Fruit fly (Drosophila melanogaster): Measurements from ENCODE around the gene CG12795.

CG12795 gene

DNA sequence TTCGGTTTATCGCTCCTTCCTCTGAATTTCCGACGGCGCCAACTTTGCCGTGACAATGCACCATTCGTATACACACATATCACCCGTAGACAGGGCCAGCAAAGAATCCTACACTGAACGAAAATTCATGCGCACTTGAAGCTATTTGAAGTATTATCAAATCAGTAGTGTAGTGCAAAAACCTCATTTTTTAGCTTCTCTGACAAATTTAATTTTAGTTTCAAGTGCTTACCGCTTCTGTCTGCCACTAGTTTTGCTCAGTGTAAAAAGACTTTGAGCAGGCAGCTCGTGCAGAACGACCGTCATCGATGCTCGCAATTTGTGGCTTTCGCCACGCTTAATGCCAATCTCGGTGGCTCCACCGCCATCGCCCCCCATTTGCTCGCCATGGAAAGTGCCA, 7.5 kb upstream of the CG12795 start (continued):
- no peak for TF ChIP-seq CG31365 (tag; optimal IDR thresholded peaks at IDR 0.05)
- TF ChIP-seq toy (GFP tag; IDR thresholded peaks at IDR 0.05): 0 out of 2 replicates have a peak, but pooled peaks have one; percentile 48
- no peak for TF ChIP-seq odd (GFP tag; optimal IDR thresholded peaks at IDR 0.05)
- TF ChIP-seq zen (tag; optimal IDR thresholded peaks at IDR 0.05): peak; percentile 56
- TF ChIP-seq al (GFP tag; IDR thresholded peaks at IDR 0.05): 0 out of 2 replicates have a peak, but pooled peaks have one; percentile 21
- 0 out of 2 replicates have a peak, but pooled peaks have one; percentile 19 for TF ChIP-seq ap (GFP tag; IDR thresholded peaks at IDR 0.05)
- TF ChIP-seq chif (GFP tag; optimal IDR thresholded peaks at IDR 0.05): peak; percentile 39 to 59
- TF ChIP-seq CG17802 (tag; optimal IDR thresholded peaks at IDR 0.05): no peak
- peak; percentile 12; the same call in 1 of the 2 replicates for TF ChIP-seq gt (GFP tag; IDR thresholded peaks at IDR 0.05)
- TF ChIP-seq crc (GFP tag; optimal IDR thresholded peaks at IDR 0.05): no peak
- peak; percentile 23 for TF ChIP-seq CG18262 (tag; optimal IDR thresholded peaks at IDR 0.05)
- TF ChIP-seq CG1024 (GFP tag; IDR thresholded peaks at IDR 0.05): 0 out of 2 replicates have a peak, but pooled peaks have one; percentile 36
- TF ChIP-seq CG10543 (GFP tag; optimal IDR thresholded peaks at IDR 0.05): no peak
- TF ChIP-seq CG3847 (GFP tag; IDR thresholded peaks at IDR 0.05): peak; percentile 45; the same call in 1 of the 2 replicates
- TF ChIP-seq CG8089 (GFP tag; optimal IDR thresholded peaks at IDR 0.05): peak; percentile 18
- TF ChIP-seq MBD-R2 (GFP tag; IDR thresholded peaks at IDR 0.05): no peak
- no peak for TF ChIP-seq CG7271 (tag; optimal IDR thresholded peaks at IDR 0.05)
- 0 out of 3 replicates have a peak, but pooled peaks have one; percentile 47 for TF ChIP-seq CG2889 (GFP tag; IDR thresholded peaks at IDR 0.05)
- no peak for TF ChIP-seq HmgD (GFP tag; optimal IDR thresholded peaks at IDR 0.05)
- peak in 1 of 3 experiments; percentile 15 for TF ChIP-seq lola (GFP tag; optimal IDR thresholded peaks at IDR 0.05)
- no peak for TF ChIP-seq unpg (GFP tag; optimal IDR thresholded peaks at IDR 0.05)
- TF ChIP-seq ftz-f1 (GFP tag; optimal IDR thresholded peaks at IDR 0.05): no peak
- TF ChIP-seq trem (tag; optimal IDR thresholded peaks at IDR 0.05): no peak
- TF ChIP-seq zf30C (GFP tag; optimal IDR thresholded peaks at IDR 0.05): no peak
- TF ChIP-seq Nf-YB (GFP tag; optimal IDR thresholded peaks at IDR 0.05): no peak
- TF ChIP-seq CG13624 (GFP tag; optimal IDR thresholded peaks at IDR 0.05): no peak
- TF ChIP-seq Fer3 (tag; optimal IDR thresholded peaks at IDR 0.05): peak; percentile 18
- TF ChIP-seq mld (GFP tag; IDR thresholded peaks at IDR 0.05; ENCODE audit: partially characterized antibody): no peak
- TF ChIP-seq gce (GFP tag; IDR thresholded peaks at IDR 0.05): peak; percentile 39; the same call in 2 of the 3 replicates
- peak; percentile 25 to 30 for TF ChIP-seq Pdp1 (GFP tag; optimal IDR thresholded peaks at IDR 0.05)
- peak; percentile 28 for TF ChIP-seq CG4820 (GFP tag; optimal IDR thresholded peaks at IDR 0.05)
- peak; percentile 36 for TF ChIP-seq CG2712 (tag; optimal IDR thresholded peaks at IDR 0.05)
- no peak for TF ChIP-seq Hmr (GFP tag; optimal IDR thresholded peaks at IDR 0.05)
- no peak for TF ChIP-seq CG12744 (GFP tag; optimal IDR thresholded peaks at IDR 0.05)
- TF ChIP-seq hkb (optimal IDR thresholded peaks at IDR 0.05): no peak
- TF ChIP-seq hkb (GFP tag; IDR thresholded peaks at IDR 0.05): peak; percentile 63
- peak; percentile 36 for TF ChIP-seq az2 (GFP tag; optimal IDR thresholded peaks at IDR 0.05)
- no peak for TF ChIP-seq BEAF-32 (GFP tag; optimal IDR thresholded peaks at IDR 0.05)
- TF ChIP-seq CG1233 (GFP tag; optimal IDR thresholded peaks at IDR 0.05): no peak
- peak; percentile 21 for TF ChIP-seq Camta (GFP tag; optimal IDR thresholded peaks at IDR 0.05)
- peak; percentile 16 for TF ChIP-seq org-1 (GFP tag; optimal IDR thresholded peaks at IDR 0.05)
- TF ChIP-seq Mes4 (GFP tag; optimal IDR thresholded peaks at IDR 0.05): no peak
- TF ChIP-seq amos (GFP tag; IDR thresholded peaks at IDR 0.05; ENCODE audit: partially characterized antibody): no peak
- peak; percentile 43 for TF ChIP-seq dmrt11E (tag; optimal IDR thresholded peaks at IDR 0.05)
- 0 out of 2 replicates have a peak, but pooled peaks have one; percentile 21 for TF ChIP-seq wor (GFP tag; IDR thresholded peaks at IDR 0.05)
- TF ChIP-seq CG4424 (GFP tag; optimal IDR thresholded peaks at IDR 0.05): peak; percentile 23
- TF ChIP-seq CG7839 (tag; optimal IDR thresholded peaks at IDR 0.05): peak; percentile 52
- no peak for TF ChIP-seq ro (GFP tag; IDR thresholded peaks at IDR 0.05)
- TF ChIP-seq nmo (GFP tag; optimal IDR thresholded peaks at IDR 0.05): peak; percentile 35
- no peak for TF ChIP-seq CG7745 (tag; optimal IDR thresholded peaks at IDR 0.05)
